Worm (Caenorhabditis elegans): ENCODE data around the gene cho-1.

DNA sequence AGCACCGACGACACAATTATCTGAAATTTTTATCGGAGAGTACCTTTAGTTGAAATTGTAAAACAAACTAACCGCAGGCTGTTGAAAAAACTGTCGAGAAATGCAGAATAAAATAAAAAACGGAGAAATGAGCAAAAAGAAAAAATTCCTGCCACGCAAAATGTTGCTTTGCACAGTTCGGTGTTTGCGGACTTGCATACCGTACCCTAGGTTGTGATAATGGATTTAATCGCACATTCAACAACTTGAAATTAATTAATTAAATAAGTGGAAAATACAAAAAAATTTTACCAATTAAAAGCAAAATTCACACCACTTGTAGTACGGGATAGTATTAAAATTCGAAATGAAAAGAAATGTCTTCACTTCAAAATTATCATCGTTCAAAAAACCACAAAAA, 17.0 kb upstream of the cho-1 start:
- TF ChIP-seq ets-7 (tag; optimal IDR thresholded peaks at IDR 0.05) (no peak), ceh-36 (tag; optimal IDR thresholded peaks at IDR 0.05) (no peak), ama-1 (optimal IDR thresholded peaks at IDR 0.05) (no peak), B0310.2 (tag; optimal IDR thresholded peaks at IDR 0.05) (no peak)

All from whole organism, early embryonic.